Fruit fly (Drosophila melanogaster): ENCODE data around the gene Octbeta1R.

Octbeta1R gene

dm6 chr3R:22526353-22526907 lies 29.4 kb downstream of the Octbeta1R start:
- TF ChIP-seq CG2875 (GFP tag; optimal IDR thresholded peaks at IDR 0.05) (no peak), Gug (GFP tag; IDR thresholded peaks at IDR 0.05) (peak; percentile 26; the same call in 2 of the 4 replicates), Lim3 (GFP tag; IDR thresholded peaks at IDR 0.05) (no peak), CG4617 (GFP tag; optimal IDR thresholded peaks at IDR 0.05; ENCODE audit: borderline replicate concordance) (no peak), Dfd (GFP tag; optimal IDR thresholded peaks at IDR 0.05) (no peak), CG6254 (GFP tag; optimal IDR thresholded peaks at IDR 0.05) (no peak), Pdp1 (GFP tag; optimal IDR thresholded peaks at IDR 0.05) (no peak), run (tag; optimal IDR thresholded peaks at IDR 0.05) (no peak), CG11247 (GFP tag; IDR thresholded peaks at IDR 0.05) (no peak), NFAT (GFP tag; IDR thresholded peaks at IDR 0.05) (peak; percentile 9; the same call in 1 of the 2 replicates), CG8359 (GFP tag; optimal IDR thresholded peaks at IDR 0.05; ENCODE audit: borderline replicate concordance) (no peak), pb (GFP tag; optimal IDR thresholded peaks at IDR 0.05) (no peak), CoRest (tag; optimal IDR thresholded peaks at IDR 0.05) (peak; percentile 19), da (GFP tag; optimal IDR thresholded peaks at IDR 0.05) (no peak), Dref (GFP tag; IDR thresholded peaks at IDR 0.05) (no peak), fd96Cb (tag; optimal IDR thresholded peaks at IDR 0.05) (no peak), mld (GFP tag; IDR thresholded peaks at IDR 0.05; ENCODE audit: partially characterized antibody) (no peak), Xbp1 (GFP tag; optimal IDR thresholded peaks at IDR 0.05) (peak; percentile 25), CG1792 (GFP tag; optimal IDR thresholded peaks at IDR 0.05) (peak; percentile 32), CG18476 (GFP tag; optimal IDR thresholded peaks at IDR 0.05) (peak; percentile 11), prd (optimal IDR thresholded peaks at IDR 0.05) (no peak), prd (GFP tag; IDR thresholded peaks at IDR 0.05) (peak; percentile 34; the same call in 1 of the 3 replicates), gem (tag; optimal IDR thresholded peaks at IDR 0.05) (peak; percentile 48), CG6791 (GFP tag; IDR thresholded peaks at IDR 0.05; ENCODE audit: partially characterized antibody) (no peak), nom (GFP tag; optimal IDR thresholded peaks at IDR 0.05) (peak; percentile 81), CG10543 (GFP tag; optimal IDR thresholded peaks at IDR 0.05) (no peak), CG12942 (GFP tag; optimal IDR thresholded peaks at IDR 0.05) (no peak), ara (GFP tag; IDR thresholded peaks at IDR 0.05) (no peak), CG14441 (GFP tag; IDR thresholded peaks at IDR 0.05) (peak; percentile 59), sima (GFP tag; optimal IDR thresholded peaks at IDR 0.05) (no peak), Awh (GFP tag; IDR thresholded peaks at IDR 0.05) (peak; percentile 17; the same call in 1 of the 2 replicates), CG12071 (GFP tag; optimal IDR thresholded peaks at IDR 0.05) (no peak), CG15479 (GFP tag; optimal IDR thresholded peaks at IDR 0.05) (no peak), CG17361 (GFP tag; IDR thresholded peaks at IDR 0.05) (peak; percentile 62), CG33557 (GFP tag; optimal IDR thresholded peaks at IDR 0.05) (no peak), CG32772 (GFP tag; IDR thresholded peaks at IDR 0.05) (no peak), fd102C (GFP tag; optimal IDR thresholded peaks at IDR 0.05) (no peak), al (GFP tag; IDR thresholded peaks at IDR 0.05) (no peak), CG17829 (tag; optimal IDR thresholded peaks at IDR 0.05) (peak; percentile 18), Dll (GFP tag; IDR thresholded peaks at IDR 0.05; ENCODE audit: partially characterized antibody) (no peak), CG14710 (tag; optimal IDR thresholded peaks at IDR 0.05) (peak; percentile 5), CG10274 (GFP tag; optimal IDR thresholded peaks at IDR 0.05) (no peak), Atf3 (GFP tag; optimal IDR thresholded peaks at IDR 0.05) (no peak), zf30C (GFP tag; optimal IDR thresholded peaks at IDR 0.05) (peak; percentile 61), CG12744 (GFP tag; optimal IDR thresholded peaks at IDR 0.05) (no peak), Atf6 (GFP tag; IDR thresholded peaks at IDR 0.05) (0 out of 2 replicates have a peak, but pooled peaks have one; percentile 7), cas (GFP tag; IDR thresholded peaks at IDR 0.05) (no peak), CG13424 (tag; optimal IDR thresholded peaks at IDR 0.05) (peak; percentile 21), Bgb (GFP tag; IDR thresholded peaks at IDR 0.05; ENCODE audit: partially characterized antibody) (no peak), caup (GFP tag; optimal IDR thresholded peaks at IDR 0.05; ENCODE audit: severe bottlenecking) (no peak)
